Fruit fly (Drosophila melanogaster): Measurements from ENCODE around the gene Usp2.
A peak's percentile ranks its signal among the peaks of the same experiment; 100 is the strongest.

Gene Usp2

dm6 chrX:22487667-22488593 lies 32.3 kb downstream of the Usp2 start (continued):
- no peak for TF ChIP-seq dsf (GFP tag; optimal IDR thresholded peaks at IDR 0.05; ENCODE audit: borderline replicate concordance)
- no peak for TF ChIP-seq pan (optimal IDR thresholded peaks at IDR 0.05)
- TF ChIP-seq brk (GFP tag; optimal IDR thresholded peaks at IDR 0.05): peak; percentile 18
- TF ChIP-seq psq (GFP tag; optimal IDR thresholded peaks at IDR 0.05): peak; percentile 8
- TF ChIP-seq Hr83 (GFP tag; optimal IDR thresholded peaks at IDR 0.05; ENCODE audit: poor library complexity, severe bottlenecking): no peak
- TF ChIP-seq ey (GFP tag; optimal IDR thresholded peaks at IDR 0.05): no peak

- no peak for TF ChIP-seq Myc (optimal IDR thresholded peaks at IDR 0.05)
- peak in 1 of 2 experiments; percentile 22 for TF ChIP-seq dl (GFP tag; optimal IDR thresholded peaks at IDR 0.05; ENCODE audit: insufficient read depth in 1 of 2, partially characterized antibody in 2 of 2)
Measured at dm6 chrX:22490584-22490983, 35.0 kb downstream of the Usp2 start.

dm6 chrX:22491028-22491769 lies 35.6 kb downstream of the Usp2 start:
- TF ChIP-seq OdsH (GFP tag; optimal IDR thresholded peaks at IDR 0.05): peak; percentile 54
- no peak for TF ChIP-seq CrebA (GFP tag; optimal IDR thresholded peaks at IDR 0.05; ENCODE audit: borderline replicate concordance)
- TF ChIP-seq usp (GFP tag; optimal IDR thresholded peaks at IDR 0.05): no peak
- peak; percentile 63 for TF ChIP-seq HLH106 (tag; optimal IDR thresholded peaks at IDR 0.05)
- peak; percentile 3 for TF ChIP-seq tai (GFP tag; optimal IDR thresholded peaks at IDR 0.05)
- no peak for TF ChIP-seq fru (GFP tag; optimal IDR thresholded peaks at IDR 0.05)
- no peak for TF ChIP-seq dsf (GFP tag; optimal IDR thresholded peaks at IDR 0.05; ENCODE audit: borderline replicate concordance)
- peak; percentile 65 for TF ChIP-seq psq (GFP tag; optimal IDR thresholded peaks at IDR 0.05)
- peak; percentile 53 for TF ChIP-seq Hr83 (GFP tag; optimal IDR thresholded peaks at IDR 0.05; ENCODE audit: poor library complexity, severe bottlenecking)
- TF ChIP-seq ey (GFP tag; optimal IDR thresholded peaks at IDR 0.05): no peak
- no peak for TF ChIP-seq Mio (GFP tag; optimal IDR thresholded peaks at IDR 0.05)
- TF ChIP-seq br (GFP tag; optimal IDR thresholded peaks at IDR 0.05): peak; percentile 3
- TF ChIP-seq woc (GFP tag; optimal IDR thresholded peaks at IDR 0.05): peak; percentile 13
- peak; percentile 58 for TF ChIP-seq Dif (GFP tag; optimal IDR thresholded peaks at IDR 0.05; ENCODE audit: partially characterized antibody)
- TF ChIP-seq sv (GFP tag; optimal IDR thresholded peaks at IDR 0.05): peak; percentile 25
- TF ChIP-seq rgr (GFP tag; optimal IDR thresholded peaks at IDR 0.05): peak; percentile 51
- TF ChIP-seq Hnf4 (GFP tag; optimal IDR thresholded peaks at IDR 0.05): no peak
- no peak for TF ChIP-seq Rel (GFP tag; optimal IDR thresholded peaks at IDR 0.05)
- TF ChIP-seq Rel (tag; optimal IDR thresholded peaks at IDR 0.05): no peak
- no peak for TF ChIP-seq brk (GFP tag; optimal IDR thresholded peaks at IDR 0.05)
- no peak for TF ChIP-seq jim (GFP tag; optimal IDR thresholded peaks at IDR 0.05)
- TF ChIP-seq CG9705 (GFP tag; optimal IDR thresholded peaks at IDR 0.05): peak; percentile 8
- TF ChIP-seq Hr78 (GFP tag; optimal IDR thresholded peaks at IDR 0.05): no peak
- no peak for TF ChIP-seq lola (GFP tag; optimal IDR thresholded peaks at IDR 0.05)
- no peak for TF ChIP-seq CG32264 (GFP tag; optimal IDR thresholded peaks at IDR 0.05)
- TF ChIP-seq Abd-B (GFP tag; optimal IDR thresholded peaks at IDR 0.05): no peak
- TF ChIP-seq N (GFP tag; optimal IDR thresholded peaks at IDR 0.05): no peak
- no peak for TF ChIP-seq Dfd (GFP tag; optimal IDR thresholded peaks at IDR 0.05)
- TF ChIP-seq dl (GFP tag; optimal IDR thresholded peaks at IDR 0.05; ENCODE audit: insufficient read depth in 1 of 2, partially characterized antibody in 2 of 2): no peak
- TF ChIP-seq h (GFP tag; optimal IDR thresholded peaks at IDR 0.05): no peak
- TF ChIP-seq GATAd (GFP tag; optimal IDR thresholded peaks at IDR 0.05): no peak
- peak; percentile 64 for TF ChIP-seq dmrt93B (GFP tag; optimal IDR thresholded peaks at IDR 0.05)
- TF ChIP-seq Jra (GFP tag; optimal IDR thresholded peaks at IDR 0.05): no peak
- no peak for TF ChIP-seq Myc (optimal IDR thresholded peaks at IDR 0.05)
- TF ChIP-seq pan (optimal IDR thresholded peaks at IDR 0.05): no peak
- peak in 1 of 2 experiments; percentile 70 for TF ChIP-seq foxo (GFP tag; optimal IDR thresholded peaks at IDR 0.05)
- TF ChIP-seq sage (GFP tag; optimal IDR thresholded peaks at IDR 0.05): no peak
- TF ChIP-seq Sp1 (GFP tag; optimal IDR thresholded peaks at IDR 0.05): peak; percentile 76
- no peak for TF ChIP-seq Vsx2 (GFP tag; optimal IDR thresholded peaks at IDR 0.05; ENCODE audit: partially characterized antibody)

All from whole organism, wandering third instar larva.